Comparison of ENCODE assay signal across 2 fruit fly cellular contexts in genomic region chr2L:14680371-14680899, dm6.
A peak's percentile ranks its signal among the peaks of the same experiment; 100 is the strongest.
TF ChIP-seq lines count a peak whose summit lies in the region.

No protein-coding gene starts in this region.

- no peak for TF ChIP-seq CTCF in whole organism, embryonic (GFP tag; optimal IDR thresholded peaks at IDR 0.05; lab: Kevin White, UChicago)

TF ChIP-seq in whole organism, embryonic, 481 proteins besides CTCF, POLR2A, EP300 and RAD21:
- TF ChIP-seq lab (GFP tag; optimal IDR thresholded peaks at IDR 0.05; lab: Kevin White, UChicago) (peak; percentile 10), CG13296 (GFP tag; optimal IDR thresholded peaks at IDR 0.05; lab: Kevin White, UChicago) (peak; percentile 29), vvl (GFP tag; IDR thresholded peaks at IDR 0.05; lab: Robert Waterston, UW) (peak; percentile 64), salm (tag; optimal IDR thresholded peaks at IDR 0.05; lab: Kevin White, UChicago) (peak; percentile 6), grn (GFP tag; optimal IDR thresholded peaks at IDR 0.05; lab: Kevin White, UChicago) (no peak), chinmo (GFP tag; IDR thresholded peaks at IDR 0.05; lab: Robert Waterston, UW; ENCODE audit: partially characterized antibody) (peak; percentile 71; the same call in 2 of the 4 replicates), Myb (GFP tag; optimal IDR thresholded peaks at IDR 0.05; lab: Kevin White, UChicago) (no peak), ab (GFP tag; optimal IDR thresholded peaks at IDR 0.05; lab: Kevin White, UChicago) (no peak), sens (GFP tag; lab: Kevin White, UChicago) (peak; percentile 24), klu (GFP tag; IDR thresholded peaks at IDR 0.05; lab: Robert Waterston, UW) (no peak), caup (GFP tag; optimal IDR thresholded peaks at IDR 0.05; lab: Kevin White, UChicago; ENCODE audit: severe bottlenecking) (peak; percentile 2), pros (GFP tag; optimal IDR thresholded peaks at IDR 0.05; lab: Kevin White, UChicago) (no peak), sd (tag; optimal IDR thresholded peaks at IDR 0.05; lab: Kevin White, UChicago) (peak; percentile 64)

TF ChIP-seq in whole organism, prepupa, 60 proteins besides CTCF, POLR2A, EP300 and RAD21:
- TF ChIP-seq Ets21C (GFP tag; optimal IDR thresholded peaks at IDR 0.05; lab: Kevin White, UChicago) (no peak), fkh (GFP tag; optimal IDR thresholded peaks at IDR 0.05; lab: Kevin White, UChicago) (peak; percentile 61)
TF ChIP-seq in whole organism, prepupa: peak in this region for 1.
